Worm (Caenorhabditis elegans) whole organism, late embryonic: ENCODE data around the gene T10C6.16.

ENCODE experiments used
- ama-1 ChIP-seq: fragments of 150-350 bp; optimal IDR thresholded peaks from 2 replicates; lab custom pipeline; 2014
- ceh-9 ChIP-seq: sonication (generic microtip); optimal IDR thresholded peaks from 2 replicates; lab custom pipeline; 2016; ENCODE audit warnings: mild to moderate bottlenecking, missing genetic modification characterization, inconsistent platforms, missing compliant biosample characterization
- che-1 ChIP-seq: sonication (generic microtip); optimal IDR thresholded peaks from 2 replicates; lab custom pipeline; 2016; ENCODE audit warnings: mild to moderate bottlenecking, missing genetic modification characterization, missing compliant biosample characterization
- dve-1 ChIP-seq: sonication (generic microtip); optimal IDR thresholded peaks from 2 replicates; lab custom pipeline; 2017; ENCODE audit warnings: antibody characterized with exemption, mild to moderate bottlenecking, missing genetic modification characterization, missing compliant biosample characterization
- fkh-10 ChIP-seq: fragments of 150-350 bp; optimal IDR thresholded peaks from 2 replicates; lab custom pipeline; 2014; ENCODE audit warnings: missing biosample characterization, missing genetic modification reagents, missing genetic modification characterization
- pag-3 ChIP-seq: sonication (generic microtip); optimal IDR thresholded peaks from 2 replicates; lab custom pipeline; 2016; ENCODE audit warnings: missing compliant biosample characterization, missing genetic modification characterization, borderline replicate concordance
- pqm-1 ChIP-seq: sonication (generic microtip); optimal IDR thresholded peaks from 2 replicates; lab custom pipeline; 2016; ENCODE audit warnings: missing genetic modification characterization, missing compliant biosample characterization
- tbx-7 ChIP-seq: sonication (generic microtip); optimal IDR thresholded peaks from 2 replicates; lab custom pipeline; 2016; ENCODE audit warnings: missing genotype, missing genetic modification characterization, missing compliant biosample characterization
- unc-86 ChIP-seq: sonication (generic microtip); optimal IDR thresholded peaks from 2 replicates; lab custom pipeline; 2016; ENCODE audit warnings: missing genetic modification characterization, missing compliant biosample characterization

DNA sequence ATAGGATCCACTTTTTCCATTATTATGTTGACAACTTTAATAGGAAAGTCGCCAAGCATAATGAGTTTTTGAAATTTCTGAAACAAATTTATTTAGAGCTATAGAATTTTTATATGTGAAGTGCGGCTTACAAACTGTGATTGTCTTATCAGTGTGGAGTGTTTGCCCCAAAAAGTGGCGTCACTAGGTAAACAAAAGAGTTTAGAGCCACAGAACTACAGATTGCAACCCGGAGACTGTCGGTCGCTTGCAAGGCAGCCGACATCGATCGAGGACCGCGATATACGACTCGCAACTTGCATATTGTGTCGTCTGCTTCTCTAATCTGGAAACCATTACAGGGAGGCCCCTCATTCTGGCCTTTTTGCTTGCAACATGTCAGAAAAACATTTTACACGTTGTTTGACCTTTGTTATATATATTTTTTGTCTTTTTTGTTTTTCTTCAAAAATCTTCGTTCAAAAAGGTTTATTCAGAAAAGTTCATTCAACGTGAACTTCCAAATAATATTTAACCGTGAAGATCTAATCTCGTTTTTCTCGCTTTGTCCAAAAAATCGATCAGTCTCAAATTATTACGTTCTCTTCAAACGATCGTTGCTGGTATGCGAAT, 50.0 kb downstream of the T10C6.16 start, which contains the start of the genes fbxa-99 and F36G9.13:
- TF ChIP-seq tbx-7 (tag; lab: Kevin White, UChicago) (no peak), che-1 (no peak), pag-3 (tag; lab: Kevin White, UChicago) (no peak), dve-1 (tag; lab: Kevin White, UChicago) (no peak), fkh-10 (GFP tag; lab: Kevin White, UChicago) (no peak), ceh-9 (no peak), pqm-1 (tag; lab: Kevin White, UChicago) (no peak), unc-86 (no peak), ama-1 (lab: Kevin White, UChicago) (no peak)
